Worm (Caenorhabditis elegans): ENCODE measurements around the gene F18E9.8.

- TF ChIP-seq madf-6 (GFP tag; IDR thresholded peaks at IDR 0.05) (no peak), nfyb-1 (GFP tag; IDR thresholded peaks at IDR 0.05) (peak; percentile 19; the same call in 1 of the 2 replicates), madf-8 (GFP tag; conservative IDR thresholded peaks at IDR 0.05) (no peak), ets-4 (GFP tag; optimal IDR thresholded peaks at IDR 0.05) (peak; percentile 64), Y79H2A.3 (GFP tag; conservative IDR thresholded peaks at IDR 0.05) (no peak), gei-17 (GFP tag; optimal IDR thresholded peaks at IDR 0.05) (no peak), fkh-3 (tag; optimal IDR thresholded peaks at IDR 0.05) (no peak), F39B2.1 (GFP tag; IDR thresholded peaks at IDR 0.05) (no peak), F49E8.2 (tag; optimal IDR thresholded peaks at IDR 0.05; ENCODE audit: insufficient read depth) (no peak), lin-26 (GFP tag; IDR thresholded peaks at IDR 0.05) (peak; percentile 63; the same call in 1 of the 2 replicates), pbrm-1 (GFP tag; IDR thresholded peaks at IDR 0.05) (peak; percentile 53; the same call in 1 of the 2 replicates), attf-5 (GFP tag; optimal IDR thresholded peaks at IDR 0.05) (peak; percentile 85), ZK185.1 (tag; optimal IDR thresholded peaks at IDR 0.05; ENCODE audit: poor library complexity, severe bottlenecking) (peak; percentile 52), him-1 (tag; optimal IDR thresholded peaks at IDR 0.05) (no peak)
These were observed 35.3 kb downstream of the F18E9.8 start, which contains the start of gene sdha-1 for ce11 chrX:8545971-8546442.

All from whole organism, young adult.